Worm (Caenorhabditis elegans) whole organism, early embryonic: ENCODE measurements around the gene spig-9.

Experiments
- B0310.2 ChIP-seq: sonication (generic microtip); optimal IDR thresholded peaks from 2 replicates; lab custom pipeline; 2016; ENCODE audit warnings: mild to moderate bottlenecking, missing genetic modification characterization, missing compliant biosample characterization
- F13C5.2 ChIP-seq: sonication (generic microtip); optimal IDR thresholded peaks from 2 replicates; lab custom pipeline; 2017; ENCODE audit warnings: mild to moderate bottlenecking, missing genetic modification characterization, inconsistent platforms, missing compliant biosample characterization
- aly-1 ChIP-seq: sonication (generic microtip); optimal IDR thresholded peaks from 2 replicates; lab custom pipeline; 2016; ENCODE audit warnings: missing genetic modification characterization, missing compliant biosample characterization
- ama-1 ChIP-seq: fragments of 150-350 bp; optimal IDR thresholded peaks from 2 replicates; lab custom pipeline; 2014
- ceh-13 ChIP-seq: fragments of 200-800 bp; sonication (Bioruptor generic); optimal IDR thresholded peaks from 2 replicates; lab custom pipeline; 2018; ENCODE audit warnings: mild to moderate bottlenecking, missing genetic modification characterization, missing compliant biosample characterization
- ceh-36 ChIP-seq: sonication (generic microtip); optimal IDR thresholded peaks from 2 replicates; lab custom pipeline; 2016; ENCODE audit warnings: missing genetic modification characterization, inconsistent platforms, missing compliant biosample characterization
- ets-7 ChIP-seq: sonication (generic microtip); optimal IDR thresholded peaks from 2 replicates; lab custom pipeline; 2016; ENCODE audit warnings: missing genotype, missing genetic modification characterization, missing compliant biosample characterization
- flt-1 ChIP-seq: fragments of 200-800 bp; sonication (Bioruptor generic); IDR thresholded peaks from 2 replicates; pipeline ENCODE4 v1.3.6; 2022; ENCODE audit warnings: missing genetic modification characterization, missing compliant biosample characterization
- hmbx-1 ChIP-seq: sonication (generic microtip); optimal IDR thresholded peaks from 2 replicates; lab custom pipeline; 2016; ENCODE audit warnings: mild to moderate bottlenecking, missing genetic modification characterization, missing compliant biosample characterization
- hmg-4 ChIP-seq: fragments of 200-800 bp; sonication (Bioruptor generic); optimal IDR thresholded peaks from 2 replicates; lab custom pipeline; 2018; ENCODE audit warnings: mild to moderate bottlenecking, missing genetic modification characterization, missing compliant biosample characterization
- hnd-1 ChIP-seq: sonication (generic microtip); optimal IDR thresholded peaks from 2 replicates; lab custom pipeline; 2016; ENCODE audit warnings: missing genetic modification characterization, missing compliant biosample characterization
- pes-1 ChIP-seq: fragments of 200-800 bp; sonication (Bioruptor generic); IDR thresholded peaks from 2 replicates; pipeline ENCODE4 v1.3.6; 2022; ENCODE audit warnings: missing genetic modification reagents, missing genetic modification characterization, missing compliant biosample characterization
- scrt-1 ChIP-seq: fragments of 200-800 bp; sonication (Bioruptor generic); IDR thresholded peaks from 2 replicates; pipeline ENCODE4 v1.3.6; 2022; ENCODE audit warnings: missing genetic modification characterization, missing compliant biosample characterization
- sea-1 ChIP-seq: fragments of 200-800 bp; sonication (Bioruptor generic); conservative IDR thresholded peaks from 2 replicates; pipeline ENCODE4 v1.3.6; 2022; ENCODE audit warnings: missing genetic modification characterization, missing compliant biosample characterization
- tbx-11 ChIP-seq: fragments of 200-800 bp; sonication (Bioruptor generic); IDR thresholded peaks from 2 replicates; pipeline ENCODE4 v1.3.6; 2022; ENCODE audit warnings: missing genetic modification characterization, missing compliant biosample characterization
- tbx-37 ChIP-seq: fragments of 200-800 bp; sonication (Bioruptor generic); conservative IDR thresholded peaks from 2 replicates; pipeline ENCODE4 v1.3.6; 2022; ENCODE audit warnings: missing genetic modification reagents, missing genetic modification characterization, missing compliant biosample characterization
- tra-4 ChIP-seq: sonication (generic microtip); optimal IDR thresholded peaks from 2 replicates; lab custom pipeline; 2017; ENCODE audit warnings: missing genetic modification characterization, missing compliant biosample characterization

The spig-9 gene

ce11 chrV:13609806-13610205, 1.9 kb downstream of the spig-9 start:
- TF ChIP-seq ceh-13 (GFP tag; lab: Kevin White, UChicago) (no peak), hnd-1 (tag; lab: Kevin White, UChicago) (no peak)

- no peak for TF ChIP-seq ama-1 (lab: Kevin White, UChicago)
- TF ChIP-seq flt-1 (GFP tag; lab: Robert Waterston, UW) = no peak
- no peak for TF ChIP-seq scrt-1 (GFP tag; lab: Robert Waterston, UW)
- TF ChIP-seq tra-4 (tag; lab: Kevin White, UChicago) = no peak
- TF ChIP-seq F13C5.2 (tag; lab: Kevin White, UChicago) = no peak
- no peak for TF ChIP-seq hmg-4 (GFP tag; lab: Kevin White, UChicago)
These were observed 3.2 kb downstream of the spig-9 start for ce11 chrV:13608486-13608885.

ce11 chrV:13606651-13607242, 4.9 kb downstream of the spig-9 start, which contains the start of gene fmo-4:
TSS of gene fmo-4 (minus strand) at chrV:13606701.
- TF ChIP-seq aly-1 (tag; lab: Kevin White, UChicago) = no peak
- no peak for TF ChIP-seq F13C5.2 (tag; lab: Kevin White, UChicago)
- no peak for TF ChIP-seq ama-1 (lab: Kevin White, UChicago)
- TF ChIP-seq ceh-13 (GFP tag; lab: Kevin White, UChicago) = no peak
- no peak for TF ChIP-seq pes-1 (GFP tag; lab: Robert Waterston, UW)
- no peak for TF ChIP-seq scrt-1 (GFP tag; lab: Robert Waterston, UW)
- no peak for TF ChIP-seq tbx-11 (GFP tag; lab: Robert Waterston, UW)
- TF ChIP-seq hmbx-1 (tag; lab: Kevin White, UChicago) = no peak
- no peak for TF ChIP-seq flt-1 (GFP tag; lab: Robert Waterston, UW)
- TF ChIP-seq sea-1 (GFP tag; lab: Robert Waterston, UW) = no peak
- no peak for TF ChIP-seq ceh-36 (tag; lab: Kevin White, UChicago)
- TF ChIP-seq ets-7 = no peak
- no peak for TF ChIP-seq hmg-4 (GFP tag; lab: Kevin White, UChicago)

ce11 chrV:13600882-13601281, 10.8 kb downstream of the spig-9 start, which contains the start of gene rdy-2:
TSS of gene rdy-2 (minus strand) at chrV:13600982.
- no peak for TF ChIP-seq pes-1 (GFP tag; lab: Robert Waterston, UW)
- no peak for TF ChIP-seq hmg-4 (GFP tag; lab: Kevin White, UChicago)
- TF ChIP-seq tbx-11 (GFP tag; lab: Robert Waterston, UW) = no peak
- TF ChIP-seq tbx-37 (GFP tag; lab: Robert Waterston, UW) = no peak
- TF ChIP-seq hnd-1 (tag; lab: Kevin White, UChicago) = no peak
- TF ChIP-seq ceh-13 (GFP tag; lab: Kevin White, UChicago) = no peak
- TF ChIP-seq B0310.2 (tag; lab: Kevin White, UChicago) = no peak
- TF ChIP-seq F13C5.2 (tag; lab: Kevin White, UChicago) = no peak
- TF ChIP-seq ama-1 (lab: Kevin White, UChicago) = no peak

ce11 chrV:13598370-13598769, 13.3 kb downstream of the spig-9 start:
- TF ChIP-seq tra-4 (tag; lab: Kevin White, UChicago) (no peak), tbx-37 (GFP tag; lab: Robert Waterston, UW) (no peak), ceh-13 (GFP tag; lab: Kevin White, UChicago) (no peak), ceh-36 (tag; lab: Kevin White, UChicago) (no peak), hmg-4 (GFP tag; lab: Kevin White, UChicago) (no peak), tbx-11 (GFP tag; lab: Robert Waterston, UW) (no peak), sea-1 (GFP tag; lab: Robert Waterston, UW) (no peak), aly-1 (tag; lab: Kevin White, UChicago) (no peak), B0310.2 (tag; lab: Kevin White, UChicago) (no peak), pes-1 (GFP tag; lab: Robert Waterston, UW) (no peak), hnd-1 (tag; lab: Kevin White, UChicago) (no peak), flt-1 (GFP tag; lab: Robert Waterston, UW) (no peak), ets-7 (no peak), ama-1 (lab: Kevin White, UChicago) (no peak), F13C5.2 (tag; lab: Kevin White, UChicago) (no peak), scrt-1 (GFP tag; lab: Robert Waterston, UW) (no peak), hmbx-1 (tag; lab: Kevin White, UChicago) (no peak)

ce11 chrV:13593083-13593482, 18.6 kb downstream of the spig-9 start, which contains the start of gene F53F4.4:
TSS of gene F53F4.4 (plus strand) at chrV:13593383.
- no peak for TF ChIP-seq scrt-1 (GFP tag; lab: Robert Waterston, UW)
- TF ChIP-seq aly-1 (tag; lab: Kevin White, UChicago) = no peak
- TF ChIP-seq sea-1 (GFP tag; lab: Robert Waterston, UW) = no peak
- TF ChIP-seq ama-1 (lab: Kevin White, UChicago) = no peak
- no peak for TF ChIP-seq hmg-4 (GFP tag; lab: Kevin White, UChicago)
- TF ChIP-seq ceh-36 (tag; lab: Kevin White, UChicago) = no peak
- TF ChIP-seq tra-4 (tag; lab: Kevin White, UChicago) = no peak
- TF ChIP-seq hnd-1 (tag; lab: Kevin White, UChicago) = no peak
- no peak for TF ChIP-seq flt-1 (GFP tag; lab: Robert Waterston, UW)
- TF ChIP-seq tbx-37 (GFP tag; lab: Robert Waterston, UW) = no peak
- TF ChIP-seq F13C5.2 (tag; lab: Kevin White, UChicago) = no peak
- TF ChIP-seq tbx-11 (GFP tag; lab: Robert Waterston, UW) = no peak
- TF ChIP-seq ets-7 = no peak
- no peak for TF ChIP-seq B0310.2 (tag; lab: Kevin White, UChicago)

ce11 chrV:13591504-13592174, 20.0 kb downstream of the spig-9 start, which contains the start of gene tbcb-1:
TSS of gene tbcb-1 (plus strand) at chrV:13592124.
- no peak for TF ChIP-seq ama-1 (lab: Kevin White, UChicago)
- no peak for TF ChIP-seq F13C5.2 (tag; lab: Kevin White, UChicago)
- TF ChIP-seq hmg-4 (GFP tag; lab: Kevin White, UChicago) = no peak
- no peak for TF ChIP-seq aly-1 (tag; lab: Kevin White, UChicago)
- TF ChIP-seq scrt-1 (GFP tag; lab: Robert Waterston, UW) = no peak
- TF ChIP-seq tbx-11 (GFP tag; lab: Robert Waterston, UW) = no peak
